Fruit fly (Drosophila melanogaster): Measurements from ENCODE around the gene ldd.

The ldd gene

DNA sequence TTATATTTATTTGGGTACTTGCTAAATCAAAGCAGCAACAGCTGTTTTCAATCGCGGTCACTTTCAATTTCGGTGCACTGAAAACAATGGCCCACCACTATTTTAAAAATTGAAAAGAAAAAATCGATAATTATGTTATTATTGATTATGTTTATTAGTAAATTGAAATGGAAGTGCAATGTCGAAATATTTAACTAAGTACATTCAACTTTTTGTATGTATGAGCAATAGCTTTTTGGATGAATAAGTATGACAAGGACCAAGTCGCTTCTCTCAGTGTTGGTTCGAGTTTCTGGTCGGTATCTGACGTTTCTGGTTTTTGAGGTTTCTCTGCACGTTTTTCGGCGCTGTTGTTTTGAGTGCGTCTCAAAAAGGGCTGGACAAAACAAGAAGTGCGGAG, 742 bp downstream of the ldd start (continued):
- TF ChIP-seq Atf6 (GFP tag; IDR thresholded peaks at IDR 0.05) (peak; percentile 73; the same call in 1 of the 2 replicates), Dip3 (GFP tag; optimal IDR thresholded peaks at IDR 0.05) (peak; percentile 2), Usf (GFP tag; optimal IDR thresholded peaks at IDR 0.05) (no peak), CG1602 (GFP tag; optimal IDR thresholded peaks at IDR 0.05) (peak; percentile 56), gfzf (GFP tag; optimal IDR thresholded peaks at IDR 0.05) (no peak), fd96Cb (tag; optimal IDR thresholded peaks at IDR 0.05) (peak; percentile 71), ssp (GFP tag; IDR thresholded peaks at IDR 0.05) (peak; percentile 40; the same call in 1 of the 2 replicates), bowl (GFP tag; IDR thresholded peaks at IDR 0.05) (no peak), pb (GFP tag; optimal IDR thresholded peaks at IDR 0.05) (no peak), Neu2 (GFP tag; optimal IDR thresholded peaks at IDR 0.05; ENCODE audit: borderline replicate concordance) (no peak), CG15479 (GFP tag; optimal IDR thresholded peaks at IDR 0.05) (no peak), CG8765 (GFP tag; IDR thresholded peaks at IDR 0.05) (no peak), CG18764 (GFP tag; optimal IDR thresholded peaks at IDR 0.05) (peak; percentile 14), B-H2 (GFP tag; optimal IDR thresholded peaks at IDR 0.05) (no peak), HmgZ (tag; optimal IDR thresholded peaks at IDR 0.05) (peak; percentile 20), trem (tag; optimal IDR thresholded peaks at IDR 0.05) (peak; percentile 51), Mad (GFP tag; optimal IDR thresholded peaks at IDR 0.05) (peak; percentile 42), Dbx (GFP tag; IDR thresholded peaks at IDR 0.05) (peak; percentile 52; the same call in 1 of the 3 replicates), CG14667 (GFP tag; IDR thresholded peaks at IDR 0.05) (peak; percentile 43), oc (tag; optimal IDR thresholded peaks at IDR 0.05) (peak; percentile 58), ase (GFP tag; IDR thresholded peaks at IDR 0.05) (peak; percentile 68; the same call in 2 of the 3 replicates), CG11247 (GFP tag; IDR thresholded peaks at IDR 0.05) (no peak; the same call in 1 of the 2 replicates), CG9932 (GFP tag; IDR thresholded peaks at IDR 0.05) (peak; percentile 64), grau (tag; optimal IDR thresholded peaks at IDR 0.05) (peak; percentile 77), salm (tag; optimal IDR thresholded peaks at IDR 0.05) (no peak), CG18011 (GFP tag; optimal IDR thresholded peaks at IDR 0.05) (peak; percentile 49), CG11695 (GFP tag; IDR thresholded peaks at IDR 0.05) (peak; percentile 74), Sry-δ (GFP tag; optimal IDR thresholded peaks at IDR 0.05) (no peak), CG11504 (tag; optimal IDR thresholded peaks at IDR 0.05) (peak; percentile 81), dan (GFP tag; IDR thresholded peaks at IDR 0.05) (no peak), usp (GFP tag; optimal IDR thresholded peaks at IDR 0.05) (no peak), CG7987 (GFP tag; optimal IDR thresholded peaks at IDR 0.05) (no peak), TFAM (GFP tag; optimal IDR thresholded peaks at IDR 0.05) (no peak), CG43689 (GFP tag; IDR thresholded peaks at IDR 0.05) (no peak), zen2 (GFP tag; IDR thresholded peaks at IDR 0.05; ENCODE audit: partially characterized antibody) (no peak), CG17802 (tag; optimal IDR thresholded peaks at IDR 0.05) (no peak), pan (optimal IDR thresholded peaks at IDR 0.05) (no peak), pan (GFP tag; optimal IDR thresholded peaks at IDR 0.05 in 1 of 2, IDR thresholded peaks at IDR 0.05 in 1 of 2) (peak in 1 of 2 experiments; percentile 73), tx (GFP tag; optimal IDR thresholded peaks at IDR 0.05) (no peak), inv (GFP tag; IDR thresholded peaks at IDR 0.05; ENCODE audit: partially characterized antibody) (no peak), CG30403 (GFP tag; optimal IDR thresholded peaks at IDR 0.05) (peak; percentile 76), unpg (GFP tag; optimal IDR thresholded peaks at IDR 0.05) (peak; percentile 87), CG13296 (GFP tag; optimal IDR thresholded peaks at IDR 0.05) (peak; percentile 42), CG31388 (GFP tag; optimal IDR thresholded peaks at IDR 0.05) (no peak), Ets97D (GFP tag; optimal IDR thresholded peaks at IDR 0.05) (no peak), chinmo (GFP tag; IDR thresholded peaks at IDR 0.05; ENCODE audit: partially characterized antibody) (no peak), exex (tag; optimal IDR thresholded peaks at IDR 0.05) (no peak), CG5180 (GFP tag; optimal IDR thresholded peaks at IDR 0.05) (no peak), ftz-f1 (GFP tag; optimal IDR thresholded peaks at IDR 0.05) (no peak), dysf (GFP tag; IDR thresholded peaks at IDR 0.05) (peak; percentile 77), nerfin-2 (GFP tag; IDR thresholded peaks at IDR 0.05; ENCODE audit: partially characterized antibody) (no peak), sr (GFP tag; IDR thresholded peaks at IDR 0.05) (no peak)
